Worm (Caenorhabditis elegans) whole organism, late embryonic: ENCODE results near the gene tbc-14.

ENCODE experiments used
- C08G9.2 ChIP-seq: sonication (generic microtip); optimal IDR thresholded peaks from 2 replicates; lab custom pipeline; 2016; ENCODE audit warnings: mild to moderate bottlenecking, missing genetic modification characterization, moderate library complexity, missing compliant biosample characterization
- K02D7.2 ChIP-seq: sonication (generic microtip); optimal IDR thresholded peaks from 2 replicates; lab custom pipeline; 2017; ENCODE audit warnings: mild to moderate bottlenecking, missing genetic modification characterization, missing compliant biosample characterization
- T23F11.4 ChIP-seq: fragments of 200-800 bp; sonication (Bioruptor generic); optimal IDR thresholded peaks from 2 replicates; lab custom pipeline; 2018; ENCODE audit warnings: mild to moderate bottlenecking, missing genetic modification characterization, missing compliant biosample characterization
- ama-1 ChIP-seq: fragments of 150-350 bp; optimal IDR thresholded peaks from 2 replicates; lab custom pipeline; 2014
- ceh-14 ChIP-seq: sonication (generic microtip); optimal IDR thresholded peaks from 2 replicates; lab custom pipeline; 2016; ENCODE audit warnings: missing genotype, missing genetic modification characterization, missing compliant biosample characterization
- ceh-18 ChIP-seq: sonication (generic microtip); optimal IDR thresholded peaks from 2 replicates; lab custom pipeline; 2016; ENCODE audit warnings: missing genetic modification characterization, missing compliant biosample characterization
- ceh-19 ChIP-seq: fragments of 200-800 bp; sonication (Bioruptor generic); optimal IDR thresholded peaks from 2 replicates; lab custom pipeline; 2018; ENCODE audit warnings: mild to moderate bottlenecking, missing genetic modification characterization, missing compliant biosample characterization
- ceh-2 ChIP-seq: sonication (generic microtip); optimal IDR thresholded peaks from 2 replicates; lab custom pipeline; 2016; ENCODE audit warnings: missing genotype, missing genetic modification characterization, missing compliant biosample characterization
- ceh-22 ChIP-seq: sonication (generic microtip); optimal IDR thresholded peaks from 2 replicates; lab custom pipeline; 2017; ENCODE audit warnings: missing biosample characterization, missing genetic modification characterization
- ceh-24 ChIP-seq: sonication (generic microtip); optimal IDR thresholded peaks from 2 replicates; lab custom pipeline; 2016; ENCODE audit warnings: mild to moderate bottlenecking, missing genetic modification characterization, missing compliant biosample characterization
- ceh-31 ChIP-seq: sonication (generic microtip); optimal IDR thresholded peaks from 2 replicates; lab custom pipeline; 2016; ENCODE audit warnings: missing genetic modification characterization, missing compliant biosample characterization
- ceh-34 ChIP-seq: sonication (generic microtip); optimal IDR thresholded peaks from 2 replicates; lab custom pipeline; 2016; ENCODE audit warnings: mild to moderate bottlenecking, missing genetic modification characterization, missing compliant biosample characterization
- ceh-45 ChIP-seq: fragments of 200-800 bp; sonication (Bioruptor generic); IDR thresholded peaks from 2 replicates; pipeline ENCODE4 v1.3.6; 2022; ENCODE audit warnings: missing genetic modification reagents, missing genetic modification characterization, missing compliant biosample characterization
- ceh-48 ChIP-seq: sonication (generic microtip); optimal IDR thresholded peaks from 2 replicates; lab custom pipeline; 2016; ENCODE audit warnings: missing genetic modification characterization, inconsistent platforms, missing compliant biosample characterization
- ceh-6 ChIP-seq: fragments of 200-800 bp; sonication (Bioruptor generic); optimal IDR thresholded peaks from 2 replicates; lab custom pipeline; 2018; ENCODE audit warnings: mild to moderate bottlenecking, missing genetic modification characterization, missing compliant biosample characterization
- ceh-9 ChIP-seq: sonication (generic microtip); optimal IDR thresholded peaks from 2 replicates; lab custom pipeline; 2016; ENCODE audit warnings: mild to moderate bottlenecking, missing genetic modification characterization, inconsistent platforms, missing compliant biosample characterization
- dve-1 ChIP-seq: sonication (generic microtip); optimal IDR thresholded peaks from 2 replicates; lab custom pipeline; 2017; ENCODE audit warnings: antibody characterized with exemption, mild to moderate bottlenecking, missing genetic modification characterization, missing compliant biosample characterization
- elt-2 ChIP-seq: sonication (generic microtip); optimal IDR thresholded peaks from 2 replicates; lab custom pipeline; 2016; ENCODE audit warnings: missing genetic modification reagents, missing genetic modification characterization, missing compliant biosample characterization
- elt-4 ChIP-seq: sonication (generic microtip); optimal IDR thresholded peaks from 2 replicates; lab custom pipeline; 2016; ENCODE audit warnings: missing genetic modification characterization, missing compliant biosample characterization
- ets-4 ChIP-seq: sonication (generic microtip); optimal IDR thresholded peaks from 2 replicates; lab custom pipeline; 2016; ENCODE audit warnings: missing genetic modification characterization, missing compliant biosample characterization
- eyg-1 ChIP-seq: sonication (generic microtip); optimal IDR thresholded peaks from 2 replicates; lab custom pipeline; 2016; ENCODE audit warnings: missing genotype, missing genetic modification characterization, missing compliant biosample characterization
- fax-1 ChIP-seq: sonication (generic microtip); optimal IDR thresholded peaks from 2 replicates; lab custom pipeline; 2016; ENCODE audit warnings: missing genotype, missing genetic modification characterization, missing compliant biosample characterization
- fkh-6 ChIP-seq: sonication (generic microtip); optimal IDR thresholded peaks from 2 replicates; lab custom pipeline; 2016; ENCODE audit warnings: missing genetic modification characterization, missing compliant biosample characterization
- hlh-13 ChIP-seq: fragments of 200-800 bp; sonication (Bioruptor generic); optimal IDR thresholded peaks from 2 replicates; lab custom pipeline; 2018; ENCODE audit warnings: mild to moderate bottlenecking, missing genetic modification characterization, missing compliant biosample characterization
- hlh-15 ChIP-seq: sonication (generic microtip); optimal IDR thresholded peaks from 2 replicates; lab custom pipeline; 2016; ENCODE audit warnings: missing genetic modification characterization, missing compliant biosample characterization
- hlh-30 ChIP-seq: sonication (generic microtip); optimal IDR thresholded peaks from 2 replicates; lab custom pipeline; 2017; ENCODE audit warnings: antibody characterized with exemption, missing genetic modification characterization, missing compliant biosample characterization; ENCODE audit not compliant: insufficient read depth
- lim-6 ChIP-seq: sonication (generic microtip); optimal IDR thresholded peaks from 2 replicates; lab custom pipeline; 2016; ENCODE audit warnings: missing genetic modification characterization, missing compliant biosample characterization
- lin-11 ChIP-seq: fragments of 200-800 bp; sonication (Bioruptor generic); optimal IDR thresholded peaks from 2 replicates; lab custom pipeline; 2018; ENCODE audit warnings: mild to moderate bottlenecking, missing genetic modification characterization, missing compliant biosample characterization
- mec-3 ChIP-seq: sonication (generic microtip); optimal IDR thresholded peaks from 2 replicates; lab custom pipeline; 2016; ENCODE audit warnings: borderline replicate concordance, missing genetic modification characterization, missing compliant biosample characterization
- nfya-1 ChIP-seq: sonication (generic microtip); optimal IDR thresholded peaks from 2 replicates; lab custom pipeline; 2017; ENCODE audit warnings: missing genetic modification characterization, mild to moderate bottlenecking, missing compliant biosample characterization, antibody characterized with exemption, moderate library complexity
- nhr-11 ChIP-seq: fragments of 150-350 bp; optimal IDR thresholded peaks from 2 replicates; lab custom pipeline; 2014; ENCODE audit warnings: missing biosample characterization, missing genetic modification characterization
- npax-4 ChIP-seq: sonication (generic microtip); optimal IDR thresholded peaks from 2 replicates; lab custom pipeline; 2016; ENCODE audit warnings: missing genetic modification characterization, missing compliant biosample characterization
- pag-3 ChIP-seq: sonication (generic microtip); optimal IDR thresholded peaks from 2 replicates; lab custom pipeline; 2016; ENCODE audit warnings: missing compliant biosample characterization, missing genetic modification characterization, borderline replicate concordance
- pat-9 ChIP-seq: fragments of 200-800 bp; sonication (Bioruptor generic); optimal IDR thresholded peaks from 2 replicates; lab custom pipeline; 2018; ENCODE audit warnings: mild to moderate bottlenecking, missing genetic modification characterization, moderate library complexity, missing compliant biosample characterization
- pax-1 ChIP-seq: fragments of 150-350 bp; optimal IDR thresholded peaks from 2 replicates; lab custom pipeline; 2014; ENCODE audit warnings: missing biosample characterization, missing genetic modification characterization
- pha-2 ChIP-seq: sonication (generic microtip); optimal IDR thresholded peaks from 2 replicates; lab custom pipeline; 2017; ENCODE audit warnings: mild to moderate bottlenecking, missing genetic modification characterization, missing compliant biosample characterization
- pha-4 ChIP-seq: fragments of 150-350 bp; optimal IDR thresholded peaks from 2 replicates; lab custom pipeline; 2018; ENCODE audit warnings: missing biosample characterization, missing genetic modification reagents, missing genetic modification characterization
- pros-1 ChIP-seq: fragments of 150-350 bp; optimal IDR thresholded peaks from 2 replicates; lab custom pipeline; 2014; ENCODE audit warnings: missing biosample characterization, missing genetic modification reagents, missing genetic modification characterization
- ref-2 ChIP-seq: sonication (generic microtip); optimal IDR thresholded peaks from 2 replicates; lab custom pipeline; 2016; ENCODE audit warnings: missing genetic modification characterization, missing compliant biosample characterization
- tbx-2 ChIP-seq: sonication (generic microtip); optimal IDR thresholded peaks from 2 replicates; lab custom pipeline; 2016; ENCODE audit warnings: missing genetic modification characterization, missing compliant biosample characterization
- ttx-3 ChIP-seq: sonication (generic microtip); optimal IDR thresholded peaks from 2 replicates; lab custom pipeline; 2016; ENCODE audit warnings: missing genetic modification reagents, missing genetic modification characterization, missing compliant biosample characterization
- zip-5 ChIP-seq: sonication (generic microtip); optimal IDR thresholded peaks from 2 replicates; lab custom pipeline; 2016; ENCODE audit warnings: missing genetic modification characterization, missing compliant biosample characterization
- ztf-16 ChIP-seq: sonication (generic microtip); optimal IDR thresholded peaks from 2 replicates; lab custom pipeline; 2017; ENCODE audit warnings: missing genetic modification characterization, missing compliant biosample characterization

The tbc-14 gene

DNA sequence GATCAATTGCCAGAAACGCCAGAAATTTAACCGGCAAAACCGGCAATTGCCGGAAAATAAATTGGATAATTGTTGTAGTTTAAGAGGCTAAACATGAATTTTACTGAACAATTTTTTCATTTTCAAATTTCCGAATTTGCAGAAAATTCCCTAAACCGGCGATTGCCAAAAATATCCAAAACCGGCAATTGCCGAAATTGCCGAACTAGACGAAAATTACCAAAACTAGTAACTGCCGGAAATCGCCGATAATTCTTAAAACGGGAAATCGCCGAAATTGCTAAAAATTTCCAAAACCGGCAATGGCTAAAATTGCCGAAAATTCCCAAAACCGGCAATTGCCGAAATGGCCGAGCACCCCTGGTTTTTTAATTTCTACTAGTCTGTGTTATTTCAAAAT, 32.0 kb upstream of the tbc-14 start:
- TF ChIP-seq eyg-1 (tag; lab: Kevin White, UChicago): no peak
- TF ChIP-seq ceh-2: no peak
- no peak for TF ChIP-seq pha-4 (tag; lab: Kevin White, UChicago)
- no peak for TF ChIP-seq ref-2
- no peak for TF ChIP-seq mec-3 (tag; lab: Kevin White, UChicago)
- TF ChIP-seq hlh-15 (tag; lab: Kevin White, UChicago): no peak
- TF ChIP-seq ceh-48: no peak
- no peak for TF ChIP-seq ceh-22 (tag; lab: Kevin White, UChicago)
- TF ChIP-seq ceh-18 (tag; lab: Kevin White, UChicago): no peak
- TF ChIP-seq ttx-3: no peak
- TF ChIP-seq T23F11.4 (GFP tag; lab: Kevin White, UChicago): no peak
- TF ChIP-seq elt-4 (tag; lab: Kevin White, UChicago): no peak

DNA sequence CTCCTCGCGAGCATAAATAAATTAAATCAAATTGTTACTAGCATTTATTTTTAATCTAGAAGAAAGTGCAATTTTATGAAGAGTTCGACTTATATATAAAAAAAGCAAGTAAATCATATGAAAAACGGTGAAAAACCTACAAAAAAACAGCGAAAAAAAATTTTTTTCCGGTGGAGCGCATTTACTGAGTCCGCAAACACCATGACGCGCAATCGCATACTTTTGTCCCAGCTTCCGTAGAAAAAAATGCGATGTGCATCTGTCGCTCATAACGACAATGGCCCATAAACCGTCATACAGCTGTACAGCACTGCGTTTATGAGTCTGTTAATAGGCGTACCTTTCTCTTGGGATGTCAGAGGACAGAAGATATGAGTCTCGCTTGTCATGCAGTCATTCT, 29.8 kb upstream of the tbc-14 start:
- no peak for TF ChIP-seq ama-1 (lab: Kevin White, UChicago)
- TF ChIP-seq ceh-14 (tag; lab: Kevin White, UChicago): no peak
- TF ChIP-seq lin-11 (tag; lab: Kevin White, UChicago): no peak
- no peak for TF ChIP-seq hlh-30 (tag; lab: Kevin White, UChicago)
- TF ChIP-seq elt-2 (tag; lab: Kevin White, UChicago): peak; percentile 9
- TF ChIP-seq C08G9.2: no peak
- TF ChIP-seq tbx-2: no peak
- TF ChIP-seq ets-4 (tag; lab: Kevin White, UChicago): no peak
- TF ChIP-seq pax-1 (tag; lab: Kevin White, UChicago): no peak
- TF ChIP-seq pha-4 (tag; lab: Kevin White, UChicago): no peak
- TF ChIP-seq npax-4 (tag; lab: Kevin White, UChicago): no peak
- TF ChIP-seq lim-6 (tag; lab: Kevin White, UChicago): no peak
- TF ChIP-seq ceh-31: peak; percentile 11
- no peak for TF ChIP-seq pha-2 (tag; lab: Kevin White, UChicago)

DNA sequence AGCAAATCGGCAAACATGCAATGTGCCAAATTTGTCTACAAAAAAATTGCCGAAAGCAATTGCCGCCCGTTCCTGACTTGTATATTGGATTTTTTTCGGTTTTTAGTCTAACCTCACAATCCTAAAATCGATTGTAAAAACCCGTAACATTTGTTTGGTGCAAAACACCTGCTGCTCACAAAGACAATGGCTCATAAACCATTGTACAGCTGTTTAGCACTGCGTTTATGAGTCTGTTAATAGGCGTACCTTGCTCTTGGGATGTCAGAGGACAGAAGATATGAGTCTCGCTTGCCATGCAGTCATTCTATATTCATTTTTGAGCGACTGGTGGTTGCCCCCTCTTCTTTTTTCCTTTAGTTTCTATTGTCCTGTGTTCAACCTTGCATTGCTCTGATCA, 24.7 kb upstream of the tbc-14 start, which contains the start of gene E01G4.5:
Gene E01G4.5, plus strand, starts transcription at position 301 of the 400 bp plus-strand sequence.
- TF ChIP-seq pha-2 (tag; lab: Kevin White, UChicago) (no peak), K02D7.2 (tag; lab: Kevin White, UChicago) (no peak), pat-9 (tag; lab: Kevin White, UChicago) (no peak), ztf-16 (tag; lab: Kevin White, UChicago) (no peak)

DNA sequence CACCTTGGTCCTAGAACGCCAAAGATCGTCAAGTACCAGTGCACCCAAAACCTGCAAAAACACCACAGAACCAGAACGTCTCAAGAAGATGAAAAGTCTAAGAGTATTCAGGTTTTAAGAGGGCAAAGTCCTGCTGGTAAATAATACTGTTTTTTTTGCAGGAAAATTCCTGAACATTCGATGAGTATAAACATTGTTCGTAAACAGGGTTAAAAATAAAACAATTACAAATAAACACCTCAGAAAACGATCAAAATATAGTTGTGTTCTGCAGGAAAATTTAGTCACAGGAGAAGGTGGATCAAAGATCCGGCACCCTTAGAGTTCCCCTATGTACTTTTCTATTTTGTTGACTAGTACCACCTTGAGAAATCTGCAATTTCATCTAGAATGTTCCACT, 23.3 kb upstream of the tbc-14 start:
- TF ChIP-seq zip-5 (tag; lab: Kevin White, UChicago) (no peak), lim-6 (tag; lab: Kevin White, UChicago) (no peak), fax-1 (no peak), ets-4 (tag; lab: Kevin White, UChicago) (no peak), ceh-22 (tag; lab: Kevin White, UChicago) (no peak), ceh-34 (tag; lab: Kevin White, UChicago) (no peak), pros-1 (tag; lab: Kevin White, UChicago) (no peak), ztf-16 (tag; lab: Kevin White, UChicago) (no peak)
- TF ChIP-seq, all 69 proteins: peak for 0

DNA sequence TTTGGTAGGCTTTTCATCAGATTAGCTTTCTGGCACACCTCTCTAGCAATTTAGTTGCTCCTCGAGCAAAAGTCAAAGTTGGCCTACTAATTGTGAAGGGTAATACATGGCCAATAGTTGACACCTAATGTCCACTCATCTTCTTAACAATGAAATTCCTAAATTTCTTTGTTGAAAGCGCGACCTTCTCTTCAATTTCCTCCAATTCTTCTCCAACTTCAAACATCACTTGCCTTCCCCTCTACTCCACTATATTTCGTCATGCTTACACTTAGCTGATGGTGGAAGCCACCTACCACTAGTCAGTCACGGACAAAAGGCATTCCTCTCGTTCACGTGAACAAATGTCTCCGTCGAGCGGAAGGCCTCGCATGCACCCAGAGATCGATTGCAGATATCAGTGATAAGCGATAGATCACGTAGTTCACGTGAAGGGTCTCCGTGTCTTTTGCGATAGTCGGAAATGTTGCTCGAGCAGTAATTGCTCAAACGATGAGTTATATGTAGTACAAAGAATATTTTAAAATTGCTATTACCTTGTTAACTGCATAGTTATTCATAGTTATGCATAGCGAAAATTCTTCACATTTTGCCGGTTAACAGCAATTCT, 21.8 kb upstream of the tbc-14 start, which contains the start of gene E01G4.3:
Gene E01G4.3, minus strand, starts transcription at position 560 of the 610 bp plus-strand sequence.
- no peak for TF ChIP-seq hlh-13
- TF ChIP-seq ceh-9 (tag; lab: Kevin White, UChicago): no peak
- TF ChIP-seq npax-4 (tag; lab: Kevin White, UChicago): no peak
- no peak for TF ChIP-seq ceh-14 (tag; lab: Kevin White, UChicago)
- no peak for TF ChIP-seq fkh-6 (tag; lab: Kevin White, UChicago)
- TF ChIP-seq ttx-3: no peak
- no peak for TF ChIP-seq nhr-11 (tag; lab: Kevin White, UChicago)
- TF ChIP-seq T23F11.4 (GFP tag; lab: Kevin White, UChicago): no peak
- TF ChIP-seq ceh-24 (tag; lab: Kevin White, UChicago): no peak
- no peak for TF ChIP-seq ceh-45 (GFP tag; lab: Robert Waterston, UW)
- no peak for TF ChIP-seq ceh-19 (GFP tag; lab: Kevin White, UChicago)
- TF ChIP-seq pha-2 (tag; lab: Kevin White, UChicago): no peak
- peak; percentile 44 for TF ChIP-seq nfya-1 (tag; lab: Kevin White, UChicago)
- TF ChIP-seq zip-5 (tag; lab: Kevin White, UChicago): no peak
- TF ChIP-seq dve-1 (tag; lab: Kevin White, UChicago): no peak
- no peak for TF ChIP-seq ceh-22 (tag; lab: Kevin White, UChicago)
- TF ChIP-seq ceh-6 (GFP tag; lab: Kevin White, UChicago): no peak
- TF ChIP-seq lim-6 (tag; lab: Kevin White, UChicago): no peak
- no peak for TF ChIP-seq pag-3 (tag; lab: Kevin White, UChicago)
- no peak for TF ChIP-seq ztf-16 (tag; lab: Kevin White, UChicago)
- TF ChIP-seq mec-3 (tag; lab: Kevin White, UChicago): no peak
- TF ChIP-seq fax-1: no peak
- no peak for TF ChIP-seq ceh-34 (tag; lab: Kevin White, UChicago)
